Fruit fly (Drosophila melanogaster) whole organism, embryonic: ENCODE data around the gene Sik2.
A peak's percentile ranks its signal among the peaks of the same experiment; 100 is the strongest.

Experiments used
- Abd-B ChIP-seq: fragments of 200-800 bp; sonication (Bioruptor generic); optimal IDR thresholded peaks from 2 replicates; lab custom pipeline; 2018; ENCODE audit warnings: missing biosample characterization, mild to moderate bottlenecking, missing genetic modification characterization, moderate library complexity
- Ada2b ChIP-seq: fragments of 200-800 bp; sonication (Bioruptor generic); IDR thresholded peaks from 2 replicates; pipeline ENCODE4 v1.3.6; 2022; ENCODE audit warnings: missing biosample characterization, missing genetic modification characterization
- CG10147 ChIP-seq: fragments of 200-800 bp; sonication (Bioruptor generic); optimal IDR thresholded peaks from 2 replicates; lab custom pipeline; 2019; ENCODE audit warnings: missing biosample characterization, mild to moderate bottlenecking, missing genetic modification characterization, moderate library complexity
- CG10274 ChIP-seq: fragments of 200-800 bp; sonication (Bioruptor generic); optimal IDR thresholded peaks from 3 replicates; lab custom pipeline; 2017; ENCODE audit warnings: missing biosample characterization, mild to moderate bottlenecking, missing genetic modification characterization
- CG10959 ChIP-seq: fragments of 200-800 bp; sonication (Bioruptor generic); IDR thresholded peaks from 2 replicates; pipeline ENCODE4 v1.3.6; 2022; ENCODE audit warnings: missing biosample characterization, missing genetic modification characterization
- CG13894 ChIP-seq: fragments of 200-800 bp; sonication (Bioruptor generic); optimal IDR thresholded peaks from 3 replicates; lab custom pipeline; 2018; ENCODE audit warnings: missing biosample characterization, mild to moderate bottlenecking, missing genetic modification characterization, moderate library complexity
- CG14860 ChIP-seq: fragments of 200-800 bp; sonication (Bioruptor generic); IDR thresholded peaks from 3 replicates; pipeline ENCODE4 v1.3.6; 2022; ENCODE audit warnings: missing biosample characterization, missing genetic modification characterization; ENCODE audit not compliant: partially characterized antibody
- CG16813 ChIP-seq: fragments of 200-800 bp; sonication (Bioruptor generic); IDR thresholded peaks from 3 replicates; pipeline ENCODE4 v1.3.6; 2022; ENCODE audit warnings: missing biosample characterization, missing genetic modification characterization; ENCODE audit not compliant: partially characterized antibody
- CG3163 ChIP-seq: fragments of 200-800 bp; sonication (Bioruptor generic); optimal IDR thresholded peaks from 3 replicates; lab custom pipeline; 2016; ENCODE audit warnings: missing biosample characterization, missing genetic modification characterization
- CG3847 ChIP-seq: fragments of 200-800 bp; sonication (Bioruptor generic); IDR thresholded peaks from 2 replicates; pipeline ENCODE4 v1.3.6; 2022; ENCODE audit warnings: missing biosample characterization, missing genetic modification characterization
- CG42726 ChIP-seq: fragments of 200-800 bp; sonication (Bioruptor generic); IDR thresholded peaks from 2 replicates; pipeline ENCODE4 v1.3.6; 2022; ENCODE audit warnings: missing biosample characterization, missing genetic modification characterization; ENCODE audit not compliant: partially characterized antibody
- CG4730 ChIP-seq: fragments of 200-800 bp; sonication (Bioruptor generic); IDR thresholded peaks from 2 replicates; pipeline ENCODE4 v1.3.6; 2022; ENCODE audit warnings: missing biosample characterization, missing genetic modification characterization
- CG4854 ChIP-seq: fragments of 200-800 bp; sonication (Bioruptor generic); optimal IDR thresholded peaks from 2 replicates; lab custom pipeline; 2016; ENCODE audit warnings: missing biosample characterization, missing genetic modification characterization, inconsistent platforms
- CG6683 ChIP-seq: fragments of 200-800 bp; sonication (Bioruptor generic); optimal IDR thresholded peaks from 2 replicates; lab custom pipeline; 2017; ENCODE audit warnings: missing biosample characterization, mild to moderate bottlenecking, missing genetic modification characterization, missing genetic modification reagents
- CG6791 ChIP-seq: fragments of 200-800 bp; sonication (Bioruptor generic); IDR thresholded peaks from 3 replicates; pipeline ENCODE4 v1.3.6; 2022; ENCODE audit warnings: missing biosample characterization, missing genetic modification characterization; ENCODE audit not compliant: partially characterized antibody
- CG7372 ChIP-seq: fragments of 200-800 bp; sonication (Bioruptor generic); IDR thresholded peaks from 2 replicates; pipeline ENCODE4 v1.3.6; 2022; ENCODE audit warnings: missing biosample characterization, missing genetic modification characterization
- CG7745 ChIP-seq: fragments of 200-800 bp; sonication (Bioruptor generic); optimal IDR thresholded peaks from 2 replicates; lab custom pipeline; 2018; ENCODE audit warnings: missing biosample characterization, mild to moderate bottlenecking, missing genetic modification characterization, moderate library complexity
- CG7928 ChIP-seq: fragments of 200-800 bp; sonication (Bioruptor generic); optimal IDR thresholded peaks from 2 replicates; lab custom pipeline; 2017; ENCODE audit warnings: missing biosample characterization, mild to moderate bottlenecking, missing genetic modification characterization
- CG9609 ChIP-seq: fragments of 200-800 bp; sonication (Bioruptor generic); optimal IDR thresholded peaks from 3 replicates; lab custom pipeline; 2016; ENCODE audit warnings: missing biosample characterization, missing genetic modification characterization
- CG9727 ChIP-seq: fragments of 200-800 bp; sonication (Bioruptor generic); optimal IDR thresholded peaks from 3 replicates; lab custom pipeline; 2017; ENCODE audit warnings: missing biosample characterization, mild to moderate bottlenecking, missing genetic modification characterization
- CG9876 ChIP-seq: fragments of 200-800 bp; sonication (Bioruptor generic); optimal IDR thresholded peaks from 2 replicates; lab custom pipeline; 2016; ENCODE audit warnings: missing biosample characterization, missing genetic modification characterization
- D19B ChIP-seq: fragments of 200-800 bp; sonication (Bioruptor generic); optimal IDR thresholded peaks from 2 replicates; lab custom pipeline; 2017; ENCODE audit warnings: missing biosample characterization, mild to moderate bottlenecking, missing genetic modification characterization
- Dfd ChIP-seq, 2 experiments: fragments of >200 bp; optimal IDR thresholded peaks; 2 replicates each; lab custom pipeline; 2017; ENCODE audit warnings: missing biosample characterization in 2 of 2, missing genetic modification characterization in 2 of 2
- ERR ChIP-seq: fragments of 200-800 bp; sonication (Bioruptor generic); optimal IDR thresholded peaks from 2 replicates; lab custom pipeline; 2016; ENCODE audit warnings: missing biosample characterization, missing genetic modification characterization
- Fer2 ChIP-seq: fragments of 200-800 bp; sonication (Bioruptor generic); optimal IDR thresholded peaks from 2 replicates; lab custom pipeline; 2018; ENCODE audit warnings: missing biosample characterization, mild to moderate bottlenecking, missing genetic modification characterization, moderate library complexity
- Optix ChIP-seq: fragments of 200-800 bp; sonication (Bioruptor generic); IDR thresholded peaks from 3 replicates; pipeline ENCODE4 v1.3.6; 2022; ENCODE audit warnings: missing biosample characterization, missing genetic modification characterization
- Pdp1 ChIP-seq, 2 experiments: fragments of 200-800 bp; sonication (Bioruptor generic); optimal IDR thresholded peaks; 3 replicates each; lab custom pipeline; 2016; ENCODE audit warnings: missing biosample characterization in 2 of 2, missing genetic modification characterization in 2 of 2, mild to moderate bottlenecking in 1 of 2, moderate library complexity in 1 of 2
- Trl ChIP-seq, 3 experiments: fragments of >200 bp in 2 of 3; fragments of 200-800 bp in 1 of 3; sonication (Bioruptor generic) in 1 of 3; optimal IDR thresholded peaks; 2 replicates in 1 of 3; 3 replicates in 2 of 3; lab custom pipeline; 2016 to 2017; ENCODE audit warnings: missing biosample characterization in 1 of 3, missing genetic modification characterization in 1 of 3
- ab ChIP-seq: fragments of 200-800 bp; sonication (Bioruptor generic); optimal IDR thresholded peaks from 2 replicates; lab custom pipeline; 2016; ENCODE audit warnings: missing biosample characterization, missing genetic modification characterization
- ac ChIP-seq: fragments of 200-800 bp; sonication (Bioruptor generic); optimal IDR thresholded peaks from 3 replicates; lab custom pipeline; 2017; ENCODE audit warnings: missing biosample characterization, mild to moderate bottlenecking, missing genetic modification characterization
- bigmax ChIP-seq: fragments of 200-800 bp; sonication (Bioruptor generic); optimal IDR thresholded peaks from 2 replicates; lab custom pipeline; 2018; ENCODE audit warnings: missing biosample characterization, mild to moderate bottlenecking, missing genetic modification characterization
- cad ChIP-seq: fragments of >200 bp; optimal IDR thresholded peaks from 2 replicates; lab custom pipeline; 2017; ENCODE audit warnings: missing biosample characterization, missing genetic modification characterization
- caup ChIP-seq: fragments of 200-800 bp; sonication (Bioruptor generic); optimal IDR thresholded peaks from 3 replicates; lab custom pipeline; 2017; ENCODE audit warnings: missing biosample characterization, mild to moderate bottlenecking, missing genetic modification characterization, moderate library complexity; ENCODE audit not compliant: severe bottlenecking
- ci ChIP-seq: fragments of 200-800 bp; sonication (Bioruptor generic); IDR thresholded peaks from 3 replicates; pipeline ENCODE4 v1.3.6; 2022; ENCODE audit warnings: missing biosample characterization, missing genetic modification characterization
- dmrt11E ChIP-seq: fragments of 200-800 bp; sonication (Bioruptor generic); optimal IDR thresholded peaks from 3 replicates; lab custom pipeline; 2018; ENCODE audit warnings: missing biosample characterization, mild to moderate bottlenecking, missing genetic modification characterization, moderate library complexity
- gce ChIP-seq: fragments of 200-800 bp; sonication (Bioruptor generic); IDR thresholded peaks from 3 replicates; pipeline ENCODE4 v1.3.6; 2022; ENCODE audit warnings: missing biosample characterization, missing genetic modification characterization
- hth ChIP-seq: fragments of >200 bp; optimal IDR thresholded peaks from 2 replicates; lab custom pipeline; 2017; ENCODE audit warnings: inconsistent platforms
- knrl ChIP-seq: fragments of 200-800 bp; sonication (Bioruptor generic); IDR thresholded peaks from 3 replicates; pipeline ENCODE4 v1.3.6; 2022; ENCODE audit warnings: missing biosample characterization, missing genetic modification characterization; ENCODE audit not compliant: partially characterized antibody
- mam ChIP-seq: fragments of 200-800 bp; sonication (Bioruptor generic); optimal IDR thresholded peaks from 3 replicates; lab custom pipeline; 2016; ENCODE audit warnings: missing biosample characterization, missing genetic modification characterization
- nerfin-2 ChIP-seq: fragments of 200-800 bp; sonication (Bioruptor generic); IDR thresholded peaks from 2 replicates; pipeline ENCODE4 v1.3.6; 2022; ENCODE audit warnings: missing biosample characterization, missing genetic modification characterization; ENCODE audit not compliant: partially characterized antibody
- pita ChIP-seq: fragments of 200-800 bp; sonication (Bioruptor generic); optimal IDR thresholded peaks from 2 replicates; lab custom pipeline; 2017; ENCODE audit warnings: missing biosample characterization, mild to moderate bottlenecking, missing genetic modification characterization
- pnt ChIP-seq: fragments of 200-800 bp; sonication (Bioruptor generic); optimal IDR thresholded peaks from 3 replicates; lab custom pipeline; 2016; ENCODE audit warnings: missing biosample characterization, missing genetic modification characterization
- row ChIP-seq: fragments of 200-800 bp; sonication (Bioruptor generic); IDR thresholded peaks from 3 replicates; pipeline ENCODE4 v1.3.6; 2022; ENCODE audit warnings: missing biosample characterization, missing genetic modification characterization
- run ChIP-seq: fragments of 200-800 bp; sonication (Bioruptor generic); optimal IDR thresholded peaks from 3 replicates; lab custom pipeline; 2018; ENCODE audit warnings: missing biosample characterization, mild to moderate bottlenecking, missing genetic modification characterization
- sens-2 ChIP-seq: fragments of 200-800 bp; sonication (Bioruptor generic); IDR thresholded peaks from 2 replicates; pipeline ENCODE4 v1.3.6; 2022; ENCODE audit warnings: missing biosample characterization, missing genetic modification characterization
- tgo ChIP-seq: fragments of 200-800 bp; sonication (Bioruptor generic); IDR thresholded peaks from 3 replicates; pipeline ENCODE4 v1.3.6; 2022; ENCODE audit warnings: missing biosample characterization, missing genetic modification characterization
- trem ChIP-seq: fragments of 200-800 bp; optimal IDR thresholded peaks from 3 replicates; lab custom pipeline; 2019; ENCODE audit warnings: missing biosample characterization, mild to moderate bottlenecking, missing genetic modification characterization, moderate library complexity
- ttk ChIP-seq: fragments of 200-800 bp; sonication (Bioruptor generic); IDR thresholded peaks from 2 replicates; pipeline ENCODE4 v2.1.2; 2022; ENCODE audit warnings: missing biosample characterization, missing genetic modification characterization
- vvl ChIP-seq: fragments of 200-800 bp; sonication (Bioruptor generic); IDR thresholded peaks from 2 replicates; pipeline ENCODE4 v1.3.6; 2022; ENCODE audit warnings: missing biosample characterization, missing genetic modification characterization

Gene Sik2

DNA sequence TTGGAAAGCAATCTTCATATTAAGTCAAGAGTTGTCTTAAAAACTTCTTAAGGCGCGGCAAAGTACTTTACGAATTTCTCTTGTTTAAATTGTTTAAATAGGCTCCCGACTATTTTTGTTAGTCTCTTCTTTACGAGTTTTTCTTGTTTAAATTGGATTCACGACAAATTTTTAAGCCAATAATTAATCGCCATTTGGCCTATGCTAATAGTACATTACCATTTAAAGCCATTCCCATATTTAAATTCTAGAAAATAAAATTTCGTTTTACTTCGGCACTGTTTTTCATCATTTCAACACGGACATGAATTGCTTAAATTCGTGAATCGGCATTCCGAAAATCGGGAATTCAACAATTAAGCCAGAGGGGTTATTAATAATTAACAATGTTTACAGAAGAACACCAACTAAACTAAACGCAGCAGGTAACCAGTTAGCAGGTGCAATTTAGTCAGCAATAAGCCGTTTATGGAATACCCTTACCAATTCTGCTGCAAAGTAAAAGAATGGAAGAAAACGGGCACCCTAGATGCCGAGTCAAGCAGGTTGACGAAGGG is 52.2 kb downstream of the Sik2 start (continued):
- peak; percentile 66 for TF ChIP-seq D19B (GFP tag; lab: Kevin White, UChicago)
- TF ChIP-seq cad = no peak
- no peak for TF ChIP-seq nerfin-2
- peak; percentile 60 for TF ChIP-seq pnt (GFP tag; lab: Kevin White, UChicago)
- no peak for TF ChIP-seq CG7745
- no peak for TF ChIP-seq CG7928
- peak; percentile 65 for TF ChIP-seq CG9609
- no peak for TF ChIP-seq bigmax (GFP tag; lab: Kevin White, UChicago)
- TF ChIP-seq CG3163 = no peak
- TF ChIP-seq Trl (optimal IDR thresholded peaks at IDR 0.05; lab: Kevin White, UChicago) = no peak
- TF ChIP-seq Trl (GFP tag; optimal IDR thresholded peaks at IDR 0.05; lab: Kevin White, UChicago) = peak; percentile 72
- TF ChIP-seq CG14860 (GFP tag; lab: Robert Waterston, UW) = no peak
- TF ChIP-seq Optix = no peak; the same call in 2 of the 3 replicates
- peak; percentile 90 for TF ChIP-seq CG9727
- TF ChIP-seq gce = no peak
- TF ChIP-seq run (tag; lab: Kevin White, UChicago) = peak; percentile 33
- TF ChIP-seq caup (GFP tag; lab: Kevin White, UChicago) = peak; percentile 63
- no peak for TF ChIP-seq ERR (GFP tag; lab: Kevin White, UChicago)
- peak; percentile 67 for TF ChIP-seq mam
- no peak for TF ChIP-seq CG13894
- TF ChIP-seq pita (GFP tag; lab: Kevin White, UChicago) = no peak
- TF ChIP-seq CG10147 (GFP tag; lab: Kevin White, UChicago) = peak; percentile 59
- TF ChIP-seq hth (lab: Kevin White, UChicago) = no peak
- TF ChIP-seq CG6683 (GFP tag; lab: Kevin White, UChicago) = no peak
- TF ChIP-seq Ada2b (GFP tag; lab: Robert Waterston, UW) = peak; percentile 51; the same call in 1 of the 2 replicates
- peak; percentile 67 for TF ChIP-seq Abd-B (GFP tag; lab: Kevin White, UChicago)
- peak; percentile 52 for TF ChIP-seq CG3847
- no peak for TF ChIP-seq Dfd (GFP tag; optimal IDR thresholded peaks at IDR 0.05; lab: Kevin White, UChicago)
- TF ChIP-seq tgo (GFP tag; lab: Robert Waterston, UW) = peak; percentile 54
- peak; percentile 41; the same call in 1 of the 2 replicates for TF ChIP-seq vvl (GFP tag; lab: Robert Waterston, UW)
- peak; percentile 50 for TF ChIP-seq CG10274
- no peak for TF ChIP-seq CG16813 (GFP tag; lab: Robert Waterston, UW)
- TF ChIP-seq dmrt11E (tag; lab: Kevin White, UChicago) = peak; percentile 78
- TF ChIP-seq CG6791 = no peak
- peak; percentile 50 for TF ChIP-seq ac
- 0 out of 2 replicates have a peak, but pooled peaks have one; percentile 19 for TF ChIP-seq CG4730 (GFP tag; lab: Robert Waterston, UW)
- TF ChIP-seq CG42726 (GFP tag; lab: Robert Waterston, UW) = no peak
- TF ChIP-seq trem (tag; lab: Kevin White, UChicago) = peak; percentile 49
- TF ChIP-seq ci (GFP tag; lab: Robert Waterston, UW) = peak; percentile 39; the same call in 2 of the 3 replicates
- peak; percentile 54 for TF ChIP-seq sens-2 (GFP tag; lab: Robert Waterston, UW)
- peak; percentile 45 to 79 for TF ChIP-seq Pdp1 (GFP tag; optimal IDR thresholded peaks at IDR 0.05; lab: Kevin White, UChicago)
- 0 out of 2 replicates have a peak, but pooled peaks have one; percentile 37 for TF ChIP-seq CG7372 (GFP tag; lab: Robert Waterston, UW)
- TF ChIP-seq ab = no peak
- peak; percentile 46 for TF ChIP-seq Fer2 (tag; lab: Kevin White, UChicago)
- no peak for TF ChIP-seq CG9876
- peak; percentile 55 for TF ChIP-seq CG4854
- TF ChIP-seq CG10959 = no peak; the same call in 1 of the 2 replicates
- peak; percentile 79 for TF ChIP-seq row
- no peak for TF ChIP-seq knrl
- TF ChIP-seq ttk (GFP tag; lab: Robert Waterston, UW) = peak; percentile 45
